Fruit fly (Drosophila melanogaster): ENCODE measurements around the gene Gale.

- TF ChIP-seq CTCF (optimal IDR thresholded peaks at IDR 0.05): no peak
- no peak for TF ChIP-seq CG8478 (optimal IDR thresholded peaks at IDR 0.05)
Measured at dm6 chr3L:608362-608761, 40.0 kb upstream of the Gale start.
